Worm (Caenorhabditis elegans) whole organism, L1 larva: Measurements from ENCODE around the gene rps-5.
A peak's percentile ranks its signal among the peaks of the same experiment; 100 is the strongest.

ENCODE experiments used
- F16B12.6 ChIP-seq: fragments of 150-350 bp; optimal IDR thresholded peaks from 2 replicates; lab custom pipeline; 2014; ENCODE audit warnings: missing biosample characterization, missing genetic modification characterization
- Y116A8C.19 ChIP-seq: sonication (generic microtip); optimal IDR thresholded peaks from 2 replicates; lab custom pipeline; 2016; ENCODE audit warnings: missing compliant biosample characterization, missing genetic modification characterization, borderline replicate concordance
- aha-1 ChIP-seq: fragments of 150-350 bp; optimal IDR thresholded peaks from 2 replicates; lab custom pipeline; 2014; ENCODE audit warnings: missing biosample characterization, missing genetic modification characterization
- alr-1 ChIP-seq: fragments of 200-800 bp; sonication (Bioruptor generic); optimal IDR thresholded peaks from 2 replicates; lab custom pipeline; 2018; ENCODE audit warnings: borderline replicate concordance, mild to moderate bottlenecking, missing genetic modification characterization, missing compliant biosample characterization
- ama-1 ChIP-seq: fragments of 150-350 bp; optimal IDR thresholded peaks from 2 replicates; lab custom pipeline; 2014
- ceh-8 ChIP-seq: fragments of 200-800 bp; sonication (Bioruptor generic); optimal IDR thresholded peaks from 2 replicates; lab custom pipeline; 2018; ENCODE audit warnings: mild to moderate bottlenecking, missing genetic modification characterization, moderate library complexity, missing compliant biosample characterization
- ceh-82 ChIP-seq, 3 experiments: fragments of 150-350 bp in 1 of 3; sonication (generic microtip) in 2 of 3; optimal IDR thresholded peaks; 2 replicates each; lab custom pipeline; 2014 to 2017; ENCODE audit warnings: missing biosample characterization in 3 of 3, missing genetic modification characterization in 3 of 3
- ces-1 ChIP-seq: fragments of 150-350 bp; optimal IDR thresholded peaks from 2 replicates; lab custom pipeline; 2014; ENCODE audit warnings: missing biosample characterization, missing genetic modification reagents, missing genetic modification characterization
- dpl-1 ChIP-seq, 3 experiments: fragments of 150-350 bp in 2 of 3; sonication (generic microtip) in 1 of 3; optimal IDR thresholded peaks; 2 replicates each; lab custom pipeline; 2014 to 2017; ENCODE audit warnings: missing biosample characterization in 3 of 3, missing genetic modification characterization in 3 of 3, missing genetic modification reagents in 3 of 3
- dsc-1 ChIP-seq: sonication (generic microtip); optimal IDR thresholded peaks from 2 replicates; lab custom pipeline; 2016; ENCODE audit warnings: mild to moderate bottlenecking, missing genetic modification characterization, missing compliant biosample characterization
- efl-1 ChIP-seq, 4 experiments: fragments of 150-350 bp; optimal IDR thresholded peaks in 3 of 4; peaks in 1 of 4; 1 replicate in 1 of 4; 2 replicates in 3 of 4; lab custom pipeline; 2014; ENCODE audit warnings: missing biosample characterization in 2 of 4, missing genetic modification characterization in 2 of 4, missing genetic modification reagents in 2 of 4
- efl-3 ChIP-seq: fragments of 200-800 bp; sonication (Bioruptor generic); optimal IDR thresholded peaks from 2 replicates; lab custom pipeline; 2018; ENCODE audit warnings: mild to moderate bottlenecking, missing genetic modification characterization, missing compliant biosample characterization
- egl-13 ChIP-seq: sonication (generic microtip); optimal IDR thresholded peaks from 2 replicates; lab custom pipeline; 2016; ENCODE audit warnings: missing genotype, missing genetic modification reagents, missing genetic modification characterization, missing compliant biosample characterization
- egl-27 ChIP-seq, 2 experiments: fragments of 150-350 bp in 1 of 2; sonication (generic microtip); optimal IDR thresholded peaks; 3 replicates each; lab custom pipeline; 2017 to 2018; ENCODE audit warnings: missing biosample characterization in 2 of 2, missing genetic modification characterization in 2 of 2, missing genetic modification reagents in 2 of 2
- elt-2 ChIP-seq: sonication (generic microtip); optimal IDR thresholded peaks from 2 replicates; lab custom pipeline; 2016; ENCODE audit warnings: missing genetic modification characterization, mild to moderate bottlenecking, inconsistent platforms, missing compliant biosample characterization, missing genetic modification reagents
- fkh-4 ChIP-seq: sonication (generic microtip); optimal IDR thresholded peaks from 2 replicates; lab custom pipeline; 2016; ENCODE audit warnings: missing compliant biosample characterization, missing genetic modification characterization, borderline replicate concordance
- fkh-8 ChIP-seq: sonication (generic microtip); optimal IDR thresholded peaks from 2 replicates; lab custom pipeline; 2016; ENCODE audit warnings: mild to moderate bottlenecking, missing genetic modification characterization, missing compliant biosample characterization
- grh-1 ChIP-seq: fragments of 200-800 bp; sonication (Bioruptor generic); IDR thresholded peaks from 2 replicates; pipeline ENCODE4 v1.3.6; 2022; ENCODE audit warnings: missing genetic modification reagents, missing genetic modification characterization, missing compliant biosample characterization
- hlh-17 ChIP-seq: fragments of 200-800 bp; sonication (Bioruptor generic); optimal IDR thresholded peaks from 2 replicates; lab custom pipeline; 2018; ENCODE audit warnings: missing genetic modification characterization, mild to moderate bottlenecking, missing compliant biosample characterization, moderate library complexity, borderline replicate concordance
- hlh-4 ChIP-seq: sonication (generic microtip); optimal IDR thresholded peaks from 2 replicates; lab custom pipeline; 2016; ENCODE audit warnings: mild to moderate bottlenecking, missing genetic modification characterization, missing compliant biosample characterization
- hpl-2 ChIP-seq: fragments of 150-350 bp; optimal IDR thresholded peaks from 2 replicates; lab custom pipeline; 2014; ENCODE audit warnings: missing biosample characterization, missing genetic modification reagents, missing genetic modification characterization
- irx-1 ChIP-seq: sonication (generic microtip); optimal IDR thresholded peaks from 2 replicates; lab custom pipeline; 2016; ENCODE audit warnings: missing genetic modification characterization, missing compliant biosample characterization
- jun-1 ChIP-seq: fragments of 150-350 bp; optimal IDR thresholded peaks from 2 replicates; lab custom pipeline; 2014; ENCODE audit warnings: missing biosample characterization, missing genetic modification reagents, missing genetic modification characterization
- lin-13 ChIP-seq: fragments of 150-350 bp; optimal IDR thresholded peaks from 2 replicates; lab custom pipeline; 2014; ENCODE audit warnings: missing biosample characterization, missing genetic modification reagents, missing genetic modification characterization
- lin-35 ChIP-seq, 2 experiments: fragments of 150-350 bp; optimal IDR thresholded peaks; 2 replicates each; lab custom pipeline; 2014; ENCODE audit warnings: missing biosample characterization in 2 of 2, missing genetic modification characterization in 2 of 2, missing genetic modification reagents in 2 of 2
- lir-3 ChIP-seq: sonication (generic microtip); optimal IDR thresholded peaks from 2 replicates; lab custom pipeline; 2016; ENCODE audit warnings: mild to moderate bottlenecking, missing genetic modification characterization, moderate library complexity, missing compliant biosample characterization; ENCODE audit not compliant: poor library complexity
- lsy-2 ChIP-seq, 2 experiments: fragments of 150-350 bp; optimal IDR thresholded peaks; 2 replicates each; lab custom pipeline; 2014; ENCODE audit warnings: missing biosample characterization in 2 of 2, missing genetic modification characterization in 2 of 2
- mef-2 ChIP-seq: fragments of 150-350 bp; optimal IDR thresholded peaks from 2 replicates; lab custom pipeline; 2014; ENCODE audit warnings: missing biosample characterization, missing genetic modification characterization
- mep-1 ChIP-seq: fragments of 150-350 bp; optimal IDR thresholded peaks from 2 replicates; lab custom pipeline; 2014; ENCODE audit warnings: missing biosample characterization, missing genetic modification characterization
- nhr-11 ChIP-seq: fragments of 150-350 bp; optimal IDR thresholded peaks from 2 replicates; lab custom pipeline; 2014; ENCODE audit warnings: missing biosample characterization, missing genetic modification characterization
- nhr-20 ChIP-seq: sonication (generic microtip); optimal IDR thresholded peaks from 2 replicates; lab custom pipeline; 2016; ENCODE audit warnings: mild to moderate bottlenecking, missing genetic modification characterization, missing compliant biosample characterization
- nhr-71 ChIP-seq: sonication (generic microtip); optimal IDR thresholded peaks from 2 replicates; lab custom pipeline; 2016; ENCODE audit warnings: mild to moderate bottlenecking, missing genetic modification characterization, moderate library complexity, missing compliant biosample characterization
- nhr-76 ChIP-seq: sonication (generic microtip); optimal IDR thresholded peaks from 2 replicates; lab custom pipeline; 2017; ENCODE audit warnings: missing biosample characterization, missing genetic modification characterization
- nhr-84 ChIP-seq: sonication (generic microtip); optimal IDR thresholded peaks from 2 replicates; lab custom pipeline; 2017; ENCODE audit warnings: missing biosample characterization, missing genetic modification characterization
- nhr-85 ChIP-seq: sonication (generic microtip); peaks from one replicate; lab custom pipeline; 2016; ENCODE audit warnings: missing genetic modification characterization, inconsistent platforms, missing compliant biosample characterization
- pag-3 ChIP-seq: sonication (generic microtip); optimal IDR thresholded peaks from 2 replicates; lab custom pipeline; 2017; ENCODE audit warnings: missing genetic modification characterization, mild to moderate bottlenecking, missing compliant biosample characterization, antibody characterized with exemption, borderline replicate concordance; ENCODE audit not compliant: insufficient read depth
- pax-3 ChIP-seq: fragments of 200-800 bp; sonication (Bioruptor generic); optimal IDR thresholded peaks from 2 replicates; lab custom pipeline; 2018; ENCODE audit warnings: mild to moderate bottlenecking, missing genetic modification characterization, moderate library complexity, missing compliant biosample characterization
- rnt-1 ChIP-seq: sonication (generic microtip); optimal IDR thresholded peaks from 2 replicates; lab custom pipeline; 2016; ENCODE audit warnings: mild to moderate bottlenecking, missing genetic modification characterization, moderate library complexity, missing compliant biosample characterization
- skn-1 ChIP-seq: fragments of 150-350 bp; optimal IDR thresholded peaks from 2 replicates; lab custom pipeline; 2014; ENCODE audit warnings: missing biosample characterization, missing genetic modification characterization
- snpc-4 ChIP-seq: fragments of 150-350 bp; optimal IDR thresholded peaks from 2 replicates; lab custom pipeline; 2014; ENCODE audit warnings: missing biosample characterization, missing genetic modification characterization
- snu-23 ChIP-seq: sonication (generic microtip); optimal IDR thresholded peaks from 2 replicates; lab custom pipeline; 2016; ENCODE audit warnings: missing genetic modification characterization, missing compliant biosample characterization
- sup-37 ChIP-seq: fragments of 200-800 bp; sonication (Bioruptor generic); optimal IDR thresholded peaks from 2 replicates; lab custom pipeline; 2018; ENCODE audit warnings: mild to moderate bottlenecking, missing genetic modification characterization, missing compliant biosample characterization
- swsn-7 ChIP-seq: sonication (generic microtip); optimal IDR thresholded peaks from 2 replicates; lab custom pipeline; 2016; ENCODE audit warnings: missing genetic modification characterization, missing compliant biosample characterization
- tbx-2 ChIP-seq: sonication (generic microtip); optimal IDR thresholded peaks from 2 replicates; lab custom pipeline; 2016; ENCODE audit warnings: missing genetic modification characterization, missing compliant biosample characterization
- tlp-1 ChIP-seq: fragments of 150-350 bp; optimal IDR thresholded peaks from 2 replicates; lab custom pipeline; 2014; ENCODE audit warnings: missing biosample characterization, missing genetic modification characterization
- unc-86 ChIP-seq: sonication (generic microtip); optimal IDR thresholded peaks from 2 replicates; lab custom pipeline; 2016; ENCODE audit warnings: missing genetic modification characterization, missing compliant biosample characterization
- unc-98 ChIP-seq: fragments of 200-800 bp; sonication (Bioruptor generic); IDR thresholded peaks from 2 replicates; pipeline ENCODE4 v1.3.6; 2022; ENCODE audit warnings: missing genetic modification characterization, missing compliant biosample characterization
- vab-15 ChIP-seq: sonication (generic microtip); optimal IDR thresholded peaks from 2 replicates; lab custom pipeline; 2017; ENCODE audit warnings: missing genotype, mild to moderate bottlenecking, missing genetic modification characterization, missing compliant biosample characterization
- xbp-1 ChIP-seq: sonication (generic microtip); optimal IDR thresholded peaks from 2 replicates; lab custom pipeline; 2016; ENCODE audit warnings: missing genetic modification characterization, missing compliant biosample characterization
- ztf-4 ChIP-seq: fragments of 150-350 bp; optimal IDR thresholded peaks from 2 replicates; lab custom pipeline; 2014; ENCODE audit warnings: missing biosample characterization, missing genetic modification characterization

rps-5 gene

ce11 chrIV:11125604-11126003, 14.8 kb upstream of the rps-5 start:
- TF ChIP-seq sup-37 (GFP tag; lab: Kevin White, UChicago) (no peak), ceh-82 (tag; optimal IDR thresholded peaks at IDR 0.05; lab: Kevin White, UChicago) (peak in 1 of 3 experiments; percentile 22), dpl-1 (GFP tag; optimal IDR thresholded peaks at IDR 0.05; lab: Kevin White, UChicago) (peak; percentile 75 to 85 (median 76)), nhr-85 (peak; percentile 75), lin-13 (GFP tag; lab: Kevin White, UChicago) (no peak), snu-23 (GFP tag; lab: Kevin White, UChicago) (peak; percentile 25), dsc-1 (peak; percentile 27), efl-1 (optimal IDR thresholded peaks at IDR 0.05; lab: Kevin White, UChicago) (peak in 1 of 2 experiments; percentile 77), efl-1 (GFP tag; optimal IDR thresholded peaks at IDR 0.05 in 1 of 2; lab: Kevin White, UChicago) (peak; percentile 86 to 98), lin-35 (GFP tag; optimal IDR thresholded peaks at IDR 0.05; lab: Kevin White, UChicago) (peak; percentile 82 to 91), xbp-1 (peak; percentile 54), irx-1 (tag; lab: Kevin White, UChicago) (no peak), vab-15 (no peak), rnt-1 (tag; lab: Kevin White, UChicago) (peak; percentile 9), tlp-1 (tag; lab: Kevin White, UChicago) (no peak), nhr-71 (tag; lab: Kevin White, UChicago) (peak; percentile 31)
- TF ChIP-seq, all 84 proteins: peak for 10

ce11 chrIV:11125200-11125599, 14.4 kb upstream of the rps-5 start:
- no peak for TF ChIP-seq mef-2 (tag; lab: Kevin White, UChicago)
- TF ChIP-seq nhr-11, result no peak
- TF ChIP-seq fkh-8 (tag; lab: Kevin White, UChicago), result peak; percentile 14
- TF ChIP-seq elt-2 (tag; lab: Kevin White, UChicago), result peak; percentile 4
- TF ChIP-seq alr-1 (tag; lab: Kevin White, UChicago), result no peak
- TF ChIP-seq nhr-20 (tag; lab: Kevin White, UChicago), result peak; percentile 37
- no peak for TF ChIP-seq ztf-4 (tag; lab: Kevin White, UChicago)
- TF ChIP-seq F16B12.6 (tag; lab: Kevin White, UChicago), result peak; percentile 10
- no peak for TF ChIP-seq sup-37 (GFP tag; lab: Kevin White, UChicago)
- peak; percentile 3 for TF ChIP-seq jun-1 (tag; lab: Kevin White, UChicago)
- no peak for TF ChIP-seq nhr-84 (tag; lab: Kevin White, UChicago)
- TF ChIP-seq egl-13 (tag; lab: Kevin White, UChicago), result no peak
- peak; percentile 65 to 76 for TF ChIP-seq lsy-2 (tag; optimal IDR thresholded peaks at IDR 0.05; lab: Kevin White, UChicago)
- TF ChIP-seq ces-1 (GFP tag; lab: Kevin White, UChicago), result no peak
- peak; percentile 14 for TF ChIP-seq ceh-8
- TF ChIP-seq tbx-2 (tag; lab: Kevin White, UChicago), result peak; percentile 15
- TF ChIP-seq pax-3 (tag; lab: Kevin White, UChicago), result no peak
- peak; percentile 60 for TF ChIP-seq swsn-7
- TF ChIP-seq efl-3, result no peak
- TF ChIP-seq mep-1 (tag; lab: Kevin White, UChicago), result no peak
- no peak for TF ChIP-seq skn-1 (tag; lab: Kevin White, UChicago)
- no peak for TF ChIP-seq lin-13 (GFP tag; lab: Kevin White, UChicago)
- no peak for TF ChIP-seq hlh-17
- TF ChIP-seq vab-15, result no peak
- TF ChIP-seq Y116A8C.19 (tag; lab: Kevin White, UChicago), result no peak
- no peak for TF ChIP-seq hlh-4 (tag; lab: Kevin White, UChicago)
- no peak for TF ChIP-seq pag-3
- TF ChIP-seq aha-1 (tag; lab: Kevin White, UChicago), result no peak
- peak; percentile 30; the same call in 1 of the 2 replicates for TF ChIP-seq grh-1 (GFP tag; lab: Robert Waterston, UW)
- no peak for TF ChIP-seq unc-98 (GFP tag; lab: Robert Waterston, UW)
- TF ChIP-seq snpc-4, result no peak
- TF ChIP-seq snu-23 (GFP tag; lab: Kevin White, UChicago), result peak; percentile 62
- TF ChIP-seq nhr-76 (tag; lab: Kevin White, UChicago), result no peak
- TF ChIP-seq unc-86 (tag; lab: Kevin White, UChicago), result peak; percentile 38
- TF ChIP-seq hpl-2 (GFP tag; lab: Kevin White, UChicago), result no peak
- no peak for TF ChIP-seq tlp-1 (tag; lab: Kevin White, UChicago)
- TF ChIP-seq egl-27 (tag; optimal IDR thresholded peaks at IDR 0.05; lab: Kevin White, UChicago), result no peak
- no peak for TF ChIP-seq lir-3 (tag; lab: Kevin White, UChicago)
- no peak for TF ChIP-seq fkh-4 (tag; lab: Kevin White, UChicago)
- TF ChIP-seq ama-1, result no peak
